Worm (Caenorhabditis elegans) whole organism, L4/young adult: ENCODE results near the gene K04A8.20.

Source experiments
- W03F9.2 ChIP-seq: fragments of 150-350 bp; optimal IDR thresholded peaks from 2 replicates; lab custom pipeline; 2014; ENCODE audit warnings: missing biosample characterization, missing genetic modification characterization
- dao-5 ChIP-seq: sonication (generic microtip); optimal IDR thresholded peaks from 2 replicates; lab custom pipeline; 2016; ENCODE audit warnings: missing genotype, missing genetic modification characterization, moderate library complexity, missing compliant biosample characterization
- him-1 ChIP-seq: sonication (generic microtip); optimal IDR thresholded peaks from 2 replicates; lab custom pipeline; 2016; ENCODE audit warnings: missing genotype, missing genetic modification reagents, missing genetic modification characterization, missing compliant biosample characterization

The K04A8.20 gene

ce11 chrV:6590283-6590682 lies 41.0 kb downstream of the K04A8.20 start, which contains the start of gene ZK1055.2:
TSS of gene ZK1055.2 (plus strand) at chrV:6590583.
- TF ChIP-seq him-1 (tag; lab: Kevin White, UChicago), result no peak
- no peak for TF ChIP-seq dao-5 (tag; lab: Kevin White, UChicago)
- TF ChIP-seq W03F9.2 (tag; lab: Kevin White, UChicago), result no peak

- TF ChIP-seq him-1 (tag; lab: Kevin White, UChicago) (no peak), dao-5 (tag; lab: Kevin White, UChicago) (no peak), W03F9.2 (tag; lab: Kevin White, UChicago) (no peak)
Observed at ce11 chrV:6593700-6594244, 44.5 kb downstream of the K04A8.20 start, which contains the start of gene hcp-1. TSS of gene hcp-1 (plus strand) at chrV:6594194.
